Worm (Caenorhabditis elegans): ENCODE results near the gene nep-25.
"Not testable (repeated sequence)": the region's sequence is repeated elsewhere in the genome, so short reads cannot be mapped to it uniquely, and the experiment has no call there.

DNA sequence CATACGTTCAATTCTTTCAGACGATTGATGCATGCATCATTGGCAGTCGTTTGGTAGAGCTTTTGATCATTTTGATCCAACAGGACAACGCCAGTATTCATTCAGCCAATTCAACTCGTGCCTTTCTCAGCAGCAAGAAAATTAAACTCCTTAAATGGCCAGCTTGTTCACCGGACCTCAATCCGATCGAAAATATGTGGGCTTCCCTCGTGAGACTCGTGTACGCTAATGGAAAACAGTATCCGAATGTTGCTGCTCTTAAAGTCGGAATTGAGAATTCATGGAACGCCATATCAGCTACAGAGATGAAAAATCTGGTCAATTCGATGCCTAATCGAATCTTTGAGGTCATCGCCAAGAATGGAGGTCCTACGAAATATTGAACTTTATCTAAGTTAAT lies 26.7 kb upstream of the nep-25 start, which contains the start of gene wago-5:
- not testable (repeated sequence) for TF ChIP-seq blmp-1, nhr-28 (tag; optimal IDR thresholded peaks at IDR 0.05)

Measured in whole organism, L1 larva.